Worm (Caenorhabditis elegans): ENCODE measurements around the gene chil-27.

- TF ChIP-seq ama-1 (optimal IDR thresholded peaks at IDR 0.05): no peak
- no peak for TF ChIP-seq rnt-1 (tag; optimal IDR thresholded peaks at IDR 0.05)
- TF ChIP-seq ets-4 (tag; optimal IDR thresholded peaks at IDR 0.05): no peak
Observed at ce11 chrII:9438227-9438626, 39.4 kb upstream of the chil-27 start, which contains the start of gene chil-13.
